Worm (Caenorhabditis elegans) whole organism, L4 larva: ENCODE results near the gene C08E8.4.
A peak's percentile ranks its signal among the peaks of the same experiment; 100 is the strongest.

Source experiments
- D1046.2 ChIP-seq: fragments of 200-800 bp; sonication (Bioruptor generic); IDR thresholded peaks from 2 replicates; pipeline ENCODE4 v1.3.6; 2022; ENCODE audit warnings: missing genetic modification characterization, missing compliant biosample characterization
- F49E8.2 ChIP-seq: sonication (generic microtip); optimal IDR thresholded peaks from 2 replicates; lab custom pipeline; 2016; ENCODE audit warnings: missing compliant biosample characterization, mild to moderate bottlenecking, missing genetic modification characterization, borderline replicate concordance
- T26A8.4 ChIP-seq: fragments of 200-800 bp; sonication (Bioruptor generic); IDR thresholded peaks from 2 replicates; pipeline ENCODE4 v1.3.6; 2022; ENCODE audit warnings: missing genetic modification characterization, missing compliant biosample characterization
- Y48G9A.11 ChIP-seq: fragments of 200-800 bp; sonication (Bioruptor generic); IDR thresholded peaks from 2 replicates; pipeline ENCODE4 v1.3.6; 2022; ENCODE audit warnings: missing genetic modification reagents, missing genetic modification characterization, missing compliant biosample characterization
- Y5F2A.4 ChIP-seq: fragments of 200-800 bp; sonication (Bioruptor generic); optimal IDR thresholded peaks from 2 replicates; lab custom pipeline; 2018; ENCODE audit warnings: mild to moderate bottlenecking, missing genetic modification characterization, missing compliant biosample characterization
- ZK337.2 ChIP-seq: fragments of 200-800 bp; sonication (Bioruptor generic); IDR thresholded peaks from 2 replicates; pipeline ENCODE4 v1.3.6; 2022; ENCODE audit warnings: missing genetic modification reagents, missing genetic modification characterization, missing compliant biosample characterization
- aha-1 ChIP-seq: fragments of 150-350 bp; peaks from one replicate; lab custom pipeline; 2014; ENCODE audit warnings: missing biosample characterization, missing genetic modification characterization
- aly-2 ChIP-seq: sonication (generic microtip); optimal IDR thresholded peaks from 2 replicates; lab custom pipeline; 2018; ENCODE audit warnings: missing biosample characterization, missing genetic modification characterization
- arid-1 ChIP-seq: fragments of 200-800 bp; sonication (Bioruptor generic); conservative IDR thresholded peaks from 2 replicates; pipeline ENCODE4 v1.3.6; 2022; ENCODE audit warnings: missing genetic modification reagents, missing genetic modification characterization, missing compliant biosample characterization
- attf-4 ChIP-seq: sonication (generic microtip); optimal IDR thresholded peaks from 3 replicates; lab custom pipeline; 2017; ENCODE audit warnings: missing biosample characterization, missing genetic modification characterization
- ceh-32 ChIP-seq: sonication (generic microtip); optimal IDR thresholded peaks from 2 replicates; lab custom pipeline; 2016; ENCODE audit warnings: mild to moderate bottlenecking, missing genetic modification characterization, missing compliant biosample characterization; ENCODE audit not compliant: poor library complexity
- ceh-44 ChIP-seq: fragments of 200-800 bp; sonication (Bioruptor generic); IDR thresholded peaks from 2 replicates; pipeline ENCODE4 v1.3.6; 2022; ENCODE audit warnings: missing genetic modification reagents, missing genetic modification characterization, missing compliant biosample characterization
- ceh-62 ChIP-seq: sonication (generic microtip); optimal IDR thresholded peaks from 2 replicates; lab custom pipeline; 2017; ENCODE audit warnings: missing biosample characterization, missing genetic modification characterization
- daf-12 ChIP-seq: fragments of 150-350 bp; optimal IDR thresholded peaks from 2 replicates; lab custom pipeline; 2014; ENCODE audit warnings: missing biosample characterization, missing genetic modification reagents, missing genetic modification characterization
- daf-16 ChIP-seq, 3 experiments: sonication (generic microtip); optimal IDR thresholded peaks; 2 replicates each; lab custom pipeline; 2016 to 2017; ENCODE audit warnings: missing genetic modification characterization in 3 of 3, missing genetic modification reagents in 3 of 3, mild to moderate bottlenecking in 2 of 3, missing compliant biosample characterization in 2 of 3, missing biosample characterization in 1 of 3, moderate library complexity in 1 of 3
- daf-19 ChIP-seq: fragments of 200-800 bp; sonication (Bioruptor generic); conservative IDR thresholded peaks from 2 replicates; pipeline ENCODE4 v1.3.6; 2022; ENCODE audit warnings: missing genetic modification characterization, missing compliant biosample characterization
- dmd-6 ChIP-seq: fragments of 200-800 bp; sonication (Bioruptor generic); IDR thresholded peaks from 2 replicates; pipeline ENCODE4 v1.3.6; 2022; ENCODE audit warnings: missing genetic modification reagents, missing genetic modification characterization, missing compliant biosample characterization
- dmd-8 ChIP-seq: fragments of 200-800 bp; sonication (Bioruptor generic); IDR thresholded peaks from 2 replicates; pipeline ENCODE4 v1.3.6; 2022; ENCODE audit warnings: missing genetic modification characterization, missing compliant biosample characterization
- dmd-9 ChIP-seq: fragments of 200-800 bp; sonication (Bioruptor generic); IDR thresholded peaks from 2 replicates; pipeline ENCODE4 v1.3.6; 2022; ENCODE audit warnings: missing genetic modification reagents, missing genetic modification characterization, missing compliant biosample characterization
- duxl-1 ChIP-seq: sonication (generic microtip); optimal IDR thresholded peaks from 2 replicates; lab custom pipeline; 2016; ENCODE audit warnings: mild to moderate bottlenecking, missing genetic modification characterization, moderate library complexity, missing compliant biosample characterization; ENCODE audit not compliant: poor library complexity
- egl-27 ChIP-seq: sonication (generic microtip); optimal IDR thresholded peaks from 3 replicates; lab custom pipeline; 2017; ENCODE audit warnings: missing biosample characterization, missing genetic modification reagents, missing genetic modification characterization
- egl-43 ChIP-seq: fragments of 200-800 bp; sonication (Bioruptor generic); IDR thresholded peaks from 2 replicates; pipeline ENCODE4 v1.3.6; 2022; ENCODE audit warnings: missing genetic modification reagents, missing genetic modification characterization, missing compliant biosample characterization
- fkh-10 ChIP-seq: fragments of 150-350 bp; optimal IDR thresholded peaks from 2 replicates; lab custom pipeline; 2014; ENCODE audit warnings: missing biosample characterization, missing genetic modification reagents, missing genetic modification characterization
- fos-1 ChIP-seq: fragments of 150-350 bp; optimal IDR thresholded peaks from 2 replicates; lab custom pipeline; 2014; ENCODE audit warnings: missing biosample characterization, missing genetic modification characterization
- gei-8 ChIP-seq: fragments of 200-800 bp; sonication (Bioruptor generic); optimal IDR thresholded peaks from 2 replicates; lab custom pipeline; 2018; ENCODE audit warnings: mild to moderate bottlenecking, missing genetic modification characterization, missing compliant biosample characterization
- hif-1 ChIP-seq, 2 experiments: sonication (generic microtip); optimal IDR thresholded peaks; 2 replicates each; lab custom pipeline; 2016 to 2017; ENCODE audit warnings: missing compliant biosample characterization in 2 of 2, missing genetic modification characterization in 2 of 2, missing genetic modification reagents in 2 of 2, missing genotype in 2 of 2, mild to moderate bottlenecking in 1 of 2
- hlh-11 ChIP-seq: fragments of 200-800 bp; sonication (Bioruptor generic); optimal IDR thresholded peaks from 2 replicates; lab custom pipeline; 2018; ENCODE audit warnings: mild to moderate bottlenecking, missing genetic modification characterization, missing compliant biosample characterization
- hlh-30 ChIP-seq: sonication (generic microtip); optimal IDR thresholded peaks from 2 replicates; lab custom pipeline; 2017; ENCODE audit warnings: antibody characterized with exemption, mild to moderate bottlenecking, missing genetic modification characterization, missing compliant biosample characterization; ENCODE audit not compliant: insufficient read depth
- hmg-1.1 ChIP-seq: fragments of 200-800 bp; sonication (Bioruptor generic); IDR thresholded peaks from 2 replicates; pipeline ENCODE4 v1.3.6; 2022; ENCODE audit warnings: missing genetic modification reagents, missing genetic modification characterization, missing compliant biosample characterization
- jun-1 ChIP-seq: fragments of 150-350 bp; optimal IDR thresholded peaks from 2 replicates; lab custom pipeline; 2014; ENCODE audit warnings: missing biosample characterization, missing genetic modification reagents, missing genetic modification characterization
- lin-13 ChIP-seq: fragments of 150-350 bp; optimal IDR thresholded peaks from 2 replicates; lab custom pipeline; 2014; ENCODE audit warnings: missing biosample characterization, missing genetic modification reagents, missing genetic modification characterization
- lin-15B ChIP-seq: fragments of 150-350 bp; sonication (generic microtip); optimal IDR thresholded peaks from 3 replicates; lab custom pipeline; 2014; ENCODE audit warnings: missing biosample characterization, missing genetic modification characterization
- lin-29 ChIP-seq: fragments of 200-800 bp; sonication (Bioruptor generic); IDR thresholded peaks from 2 replicates; pipeline ENCODE4 v1.3.6; 2022; ENCODE audit warnings: missing genetic modification reagents, missing genetic modification characterization, missing compliant biosample characterization
- lin-38 ChIP-seq: fragments of 200-800 bp; sonication (Bioruptor generic); IDR thresholded peaks from 2 replicates; pipeline ENCODE4 v1.3.6; 2022; ENCODE audit warnings: missing genetic modification reagents, missing genetic modification characterization, missing compliant biosample characterization
- mdl-1 ChIP-seq, 2 experiments: fragments of 150-350 bp in 1 of 2; sonication (generic microtip) in 1 of 2; optimal IDR thresholded peaks; 2 replicates each; lab custom pipeline; 2014 to 2017; ENCODE audit warnings: missing biosample characterization in 2 of 2, missing genetic modification characterization in 2 of 2
- mep-1 ChIP-seq: fragments of 150-350 bp; sonication (generic microtip); optimal IDR thresholded peaks from 3 replicates; lab custom pipeline; 2014; ENCODE audit warnings: missing biosample characterization, missing genetic modification characterization
- mxl-2 ChIP-seq: fragments of 200-800 bp; sonication (Bioruptor generic); conservative IDR thresholded peaks from 2 replicates; pipeline ENCODE4 v1.3.6; 2022; ENCODE audit warnings: missing genetic modification reagents, missing genetic modification characterization, missing compliant biosample characterization
- mxl-3 ChIP-seq: fragments of 200-800 bp; sonication (Bioruptor generic); optimal IDR thresholded peaks from 2 replicates; lab custom pipeline; 2018; ENCODE audit warnings: mild to moderate bottlenecking, missing genetic modification characterization, missing compliant biosample characterization
- nhr-10 ChIP-seq: fragments of 150-350 bp; optimal IDR thresholded peaks from 2 replicates; lab custom pipeline; 2014; ENCODE audit warnings: missing biosample characterization, missing genetic modification characterization
- nhr-25 ChIP-seq: sonication (generic microtip); optimal IDR thresholded peaks from 2 replicates; lab custom pipeline; 2017; ENCODE audit warnings: missing genetic modification characterization, mild to moderate bottlenecking, missing compliant biosample characterization, antibody characterized with exemption, moderate library complexity, borderline replicate concordance; ENCODE audit not compliant: insufficient read depth
- pqm-1 ChIP-seq: sonication (generic microtip); optimal IDR thresholded peaks from 2 replicates; lab custom pipeline; 2017; ENCODE audit warnings: missing biosample characterization, missing genetic modification characterization
- saeg-2 ChIP-seq: fragments of 200-800 bp; sonication (Bioruptor generic); IDR thresholded peaks from 2 replicates; pipeline ENCODE4 v1.3.6; 2022; ENCODE audit warnings: missing genetic modification reagents, missing genetic modification characterization, missing compliant biosample characterization
- set-16 ChIP-seq: fragments of 200-800 bp; sonication (Bioruptor generic); IDR thresholded peaks from 2 replicates; pipeline ENCODE4 v1.3.6; 2022; ENCODE audit warnings: missing genetic modification reagents, missing genetic modification characterization, missing compliant biosample characterization
- snpc-1.2 ChIP-seq: fragments of 200-800 bp; sonication (Bioruptor generic); IDR thresholded peaks from 2 replicates; pipeline ENCODE4 v1.3.6; 2022; ENCODE audit warnings: missing genetic modification reagents, missing genetic modification characterization, missing compliant biosample characterization
- spr-3 ChIP-seq: fragments of 200-800 bp; sonication (Bioruptor generic); optimal IDR thresholded peaks from 2 replicates; lab custom pipeline; 2018; ENCODE audit warnings: mild to moderate bottlenecking, missing genetic modification characterization, missing compliant biosample characterization
- tag-97 ChIP-seq: fragments of 200-800 bp; sonication (Bioruptor generic); IDR thresholded peaks from 2 replicates; pipeline ENCODE4 v1.3.6; 2022; ENCODE audit warnings: missing genetic modification characterization, missing compliant biosample characterization
- unc-39 ChIP-seq: sonication (generic microtip); optimal IDR thresholded peaks from 2 replicates; lab custom pipeline; 2017; ENCODE audit warnings: missing biosample characterization, missing genetic modification characterization
- vab-7 ChIP-seq: fragments of 200-800 bp; sonication (Bioruptor generic); IDR thresholded peaks from 2 replicates; pipeline ENCODE4 v1.3.6; 2022; ENCODE audit warnings: missing genetic modification reagents, missing genetic modification characterization, missing compliant biosample characterization
- zfp-2 ChIP-seq: sonication (generic microtip); optimal IDR thresholded peaks from 2 replicates; lab custom pipeline; 2016; ENCODE audit warnings: mild to moderate bottlenecking, missing genetic modification characterization, missing compliant biosample characterization
- zfp-3 ChIP-seq: fragments of 200-800 bp; sonication (Bioruptor generic); conservative IDR thresholded peaks from 2 replicates; pipeline ENCODE4 v1.3.6; 2022; ENCODE audit warnings: missing genetic modification reagents, missing genetic modification characterization, missing compliant biosample characterization
- zip-2 ChIP-seq: fragments of 150-350 bp; optimal IDR thresholded peaks from 2 replicates; lab custom pipeline; 2014; ENCODE audit warnings: missing biosample characterization, missing genetic modification characterization

The C08E8.4 gene

DNA sequence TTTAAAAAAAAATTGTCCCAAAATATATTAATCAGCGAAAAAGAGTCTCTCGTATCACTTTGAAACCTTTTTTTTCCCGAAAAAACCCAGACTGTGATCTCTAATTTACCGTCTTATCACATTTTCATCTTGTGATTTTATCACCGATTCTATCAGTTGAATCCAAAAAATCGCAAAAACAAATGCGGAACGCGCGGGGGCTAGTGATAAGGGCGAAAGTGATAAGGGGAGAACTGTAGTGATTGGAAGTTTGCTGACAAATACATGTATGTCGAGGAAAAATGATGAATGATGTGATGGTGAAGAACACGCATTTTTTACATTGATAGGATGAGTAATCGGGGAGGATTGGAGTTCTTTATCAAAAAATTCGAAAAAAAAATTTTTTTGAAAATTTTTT is 25.6 kb upstream of the C08E8.4 start (continued):
- TF ChIP-seq pqm-1 (tag; lab: Kevin White, UChicago) (peak; percentile 100), saeg-2 (no peak), dmd-6 (GFP tag; lab: Robert Waterston, UW) (peak; percentile 100), unc-39 (tag; lab: Kevin White, UChicago) (no peak), zfp-3 (no peak), egl-43 (no peak), egl-27 (tag; lab: Kevin White, UChicago) (no peak), ZK337.2 (no peak), gei-8 (GFP tag; lab: Kevin White, UChicago) (peak; percentile 39), Y5F2A.4 (GFP tag; lab: Kevin White, UChicago) (no peak), mxl-3 (GFP tag; lab: Kevin White, UChicago) (peak; percentile 91), dmd-9 (GFP tag; lab: Robert Waterston, UW) (no peak), ceh-44 (GFP tag; lab: Robert Waterston, UW) (no peak), hlh-30 (tag; lab: Kevin White, UChicago) (peak; percentile 87), mep-1 (tag; lab: Kevin White, UChicago) (peak; percentile 80), zip-2 (tag; lab: Kevin White, UChicago) (no peak), set-16 (GFP tag; lab: Robert Waterston, UW) (no peak), hmg-1.1 (GFP tag; lab: Robert Waterston, UW) (no peak), mdl-1 (tag; optimal IDR thresholded peaks at IDR 0.05; lab: Kevin White, UChicago) (peak in 1 of 2 experiments; percentile 75), fkh-10 (no peak), T26A8.4 (GFP tag; lab: Robert Waterston, UW) (no peak), hlh-11 (tag; lab: Kevin White, UChicago) (peak; percentile 97), nhr-25 (tag; lab: Kevin White, UChicago) (no peak), F49E8.2 (no peak), Y48G9A.11 (GFP tag; lab: Robert Waterston, UW) (no peak), lin-38 (GFP tag; lab: Robert Waterston, UW) (no peak), daf-16 (GFP tag; optimal IDR thresholded peaks at IDR 0.05; lab: Kevin White, UChicago) (peak in 1 of 2 experiments; percentile 72), daf-16 (tag; optimal IDR thresholded peaks at IDR 0.05; lab: Kevin White, UChicago) (peak; percentile 99), vab-7 (no peak), mxl-2 (GFP tag; lab: Robert Waterston, UW) (no peak), daf-19 (GFP tag; lab: Robert Waterston, UW) (no peak), zfp-2 (no peak), tag-97 (GFP tag; lab: Robert Waterston, UW) (no peak), jun-1 (tag; lab: Kevin White, UChicago) (peak; percentile 77), arid-1 (no peak), ceh-62 (no peak), daf-12 (no peak), lin-13 (peak; percentile 77), D1046.2 (GFP tag; lab: Robert Waterston, UW) (no peak), lin-29 (GFP tag; lab: Robert Waterston, UW) (no peak), ceh-32 (no peak), dmd-8 (GFP tag; lab: Robert Waterston, UW) (no peak), spr-3 (GFP tag; lab: Kevin White, UChicago) (no peak), aha-1 (tag; lab: Kevin White, UChicago) (peak; percentile 80), aly-2 (no peak), duxl-1 (tag; lab: Kevin White, UChicago) (peak; percentile 73), lin-15B (tag; lab: Kevin White, UChicago) (no peak), fos-1 (tag; lab: Kevin White, UChicago) (peak; percentile 80), attf-4 (no peak), nhr-10 (peak; percentile 49), hif-1 (tag; optimal IDR thresholded peaks at IDR 0.05; lab: Kevin White, UChicago) (peak in 1 of 2 experiments; percentile 52), snpc-1.2 (GFP tag; lab: Robert Waterston, UW) (no peak)
